Fruit fly (Drosophila melanogaster) whole organism, embryonic: ENCODE measurements around the gene lili.

ENCODE experiments used
- Bdp1 ChIP-seq: fragments of 200-800 bp; sonication (Bioruptor generic); optimal IDR thresholded peaks from 3 replicates; lab custom pipeline; 2016; ENCODE audit warnings: missing biosample characterization, missing genetic modification characterization
- CG10267 ChIP-seq: fragments of 200-800 bp; sonication (Bioruptor generic); optimal IDR thresholded peaks from 2 replicates; lab custom pipeline; 2018; ENCODE audit warnings: missing biosample characterization, mild to moderate bottlenecking, missing genetic modification characterization, moderate library complexity
- CG10431 ChIP-seq: fragments of 200-800 bp; sonication (Bioruptor generic); optimal IDR thresholded peaks from 3 replicates; lab custom pipeline; 2018; ENCODE audit warnings: missing biosample characterization, mild to moderate bottlenecking, missing genetic modification characterization
- CG11723 ChIP-seq: fragments of 200-800 bp; sonication (Bioruptor generic); optimal IDR thresholded peaks from 2 replicates; lab custom pipeline; 2017; ENCODE audit warnings: missing biosample characterization, mild to moderate bottlenecking, missing genetic modification characterization
- CG12104 ChIP-seq: fragments of 200-800 bp; sonication (Bioruptor generic); optimal IDR thresholded peaks from 3 replicates; lab custom pipeline; 2016; ENCODE audit warnings: missing biosample characterization, missing genetic modification characterization
- CG12744 ChIP-seq: fragments of 200-800 bp; sonication (Bioruptor generic); optimal IDR thresholded peaks from 2 replicates; lab custom pipeline; 2016; ENCODE audit warnings: missing biosample characterization, missing genetic modification characterization
- CG15073 ChIP-seq: fragments of 200-800 bp; sonication (Bioruptor generic); optimal IDR thresholded peaks from 2 replicates; lab custom pipeline; 2016; ENCODE audit warnings: missing biosample characterization, missing genetic modification characterization
- CG15696 ChIP-seq: fragments of 200-800 bp; sonication (Bioruptor generic); optimal IDR thresholded peaks from 2 replicates; lab custom pipeline; 2019; ENCODE audit warnings: missing biosample characterization, mild to moderate bottlenecking, missing genetic modification characterization, moderate library complexity
- CG18262 ChIP-seq: fragments of 200-800 bp; optimal IDR thresholded peaks from 3 replicates; lab custom pipeline; 2019; ENCODE audit warnings: missing biosample characterization, mild to moderate bottlenecking, missing genetic modification characterization, moderate library complexity
- CG2202 ChIP-seq: fragments of 200-800 bp; sonication (Bioruptor generic); optimal IDR thresholded peaks from 2 replicates; lab custom pipeline; 2018; ENCODE audit warnings: missing biosample characterization, mild to moderate bottlenecking, missing genetic modification characterization
- CG3847 ChIP-seq: fragments of 200-800 bp; sonication (Bioruptor generic); IDR thresholded peaks from 2 replicates; pipeline ENCODE4 v1.3.6; 2022; ENCODE audit warnings: missing biosample characterization, missing genetic modification characterization
- CG4707 ChIP-seq: fragments of 200-800 bp; sonication (Bioruptor generic); optimal IDR thresholded peaks from 2 replicates; lab custom pipeline; 2018; ENCODE audit warnings: missing biosample characterization, mild to moderate bottlenecking, missing genetic modification characterization, moderate library complexity
- CG8290 ChIP-seq, 3 experiments: fragments of 200-800 bp; sonication (Bioruptor generic); optimal IDR thresholded peaks; 2 replicates each; lab custom pipeline; 2016 to 2019; ENCODE audit warnings: missing biosample characterization in 3 of 3, missing genetic modification characterization in 3 of 3, mild to moderate bottlenecking in 2 of 3, moderate library complexity in 1 of 3
- CG8478 ChIP-seq: fragments of >200 bp; optimal IDR thresholded peaks from 2 replicates; lab custom pipeline; 2018
- CG9437 ChIP-seq: fragments of 200-800 bp; sonication (Bioruptor generic); optimal IDR thresholded peaks from 2 replicates; lab custom pipeline; 2018; ENCODE audit warnings: missing biosample characterization, mild to moderate bottlenecking, missing genetic modification characterization
- CTCF ChIP-seq: fragments of 200-800 bp; sonication (Bioruptor generic); optimal IDR thresholded peaks from 2 replicates; lab custom pipeline; 2017; ENCODE audit warnings: missing biosample characterization, mild to moderate bottlenecking, missing genetic modification characterization, moderate library complexity
- Deaf1 ChIP-seq: fragments of 200-800 bp; optimal IDR thresholded peaks from 3 replicates; lab custom pipeline; 2019; ENCODE audit warnings: missing biosample characterization, mild to moderate bottlenecking, missing genetic modification characterization, moderate library complexity
- E2f2 ChIP-seq: fragments of 200-800 bp; sonication (Bioruptor generic); IDR thresholded peaks from 2 replicates; pipeline ENCODE4 v1.3.6; 2022; ENCODE audit warnings: missing biosample characterization, missing genetic modification characterization
- Hey ChIP-seq: fragments of 200-800 bp; sonication (Bioruptor generic); optimal IDR thresholded peaks from 3 replicates; lab custom pipeline; 2018; ENCODE audit warnings: missing biosample characterization, mild to moderate bottlenecking, missing genetic modification characterization
- Max ChIP-seq: fragments of 200-800 bp; sonication (Bioruptor generic); optimal IDR thresholded peaks from 2 replicates; lab custom pipeline; 2016; ENCODE audit warnings: missing biosample characterization, mild to moderate bottlenecking, missing genetic modification characterization
- Optix ChIP-seq: fragments of 200-800 bp; sonication (Bioruptor generic); IDR thresholded peaks from 3 replicates; pipeline ENCODE4 v1.3.6; 2022; ENCODE audit warnings: missing biosample characterization, missing genetic modification characterization
- Ravus ChIP-seq: fragments of 200-800 bp; sonication (Bioruptor generic); IDR thresholded peaks from 2 replicates; pipeline ENCODE4 v1.3.6; 2022; ENCODE audit warnings: missing biosample characterization, missing genetic modification characterization
- Side ChIP-seq: fragments of 200-800 bp; sonication (Bioruptor generic); optimal IDR thresholded peaks from 2 replicates; lab custom pipeline; 2016; ENCODE audit warnings: missing biosample characterization, missing genetic modification characterization
- Sin3A ChIP-seq: fragments of >200 bp; optimal IDR thresholded peaks from 2 replicates; lab custom pipeline; 2018
- Spps ChIP-seq: fragments of 200-800 bp; sonication (Bioruptor generic); optimal IDR thresholded peaks from 2 replicates; lab custom pipeline; 2018; ENCODE audit warnings: missing biosample characterization, mild to moderate bottlenecking, missing genetic modification characterization
- Tbp ChIP-seq: fragments of >200 bp; optimal IDR thresholded peaks from 2 replicates; lab custom pipeline; 2018; ENCODE audit warnings: missing biosample characterization, missing genetic modification characterization
- caup ChIP-seq: fragments of 200-800 bp; sonication (Bioruptor generic); optimal IDR thresholded peaks from 3 replicates; lab custom pipeline; 2017; ENCODE audit warnings: missing biosample characterization, mild to moderate bottlenecking, missing genetic modification characterization, moderate library complexity; ENCODE audit not compliant: severe bottlenecking
- crc ChIP-seq: fragments of 200-800 bp; sonication (Bioruptor generic); optimal IDR thresholded peaks from 2 replicates; lab custom pipeline; 2016; ENCODE audit warnings: missing biosample characterization, missing genetic modification characterization
- cwo ChIP-seq: fragments of 200-800 bp; sonication (Bioruptor generic); optimal IDR thresholded peaks from 3 replicates; lab custom pipeline; 2017; ENCODE audit warnings: missing biosample characterization, missing genetic modification characterization, mild to moderate bottlenecking, moderate library complexity, missing genetic modification reagents
- dimm ChIP-seq: fragments of 200-800 bp; sonication (Bioruptor generic); IDR thresholded peaks from 2 replicates; pipeline ENCODE4 v1.3.6; 2022; ENCODE audit warnings: missing biosample characterization, missing genetic modification characterization
- esg ChIP-seq: fragments of 200-800 bp; sonication (Bioruptor generic); conservative IDR thresholded peaks from 2 replicates; pipeline ENCODE4 v1.3.6; 2022; ENCODE audit warnings: missing biosample characterization, missing genetic modification characterization
- exex ChIP-seq: fragments of 200-800 bp; sonication (Bioruptor generic); optimal IDR thresholded peaks from 4 replicates; lab custom pipeline; 2018; ENCODE audit warnings: missing biosample characterization, mild to moderate bottlenecking, missing genetic modification characterization, moderate library complexity
- fd102C ChIP-seq: fragments of 200-800 bp; sonication (Bioruptor generic); optimal IDR thresholded peaks from 2 replicates; lab custom pipeline; 2018; ENCODE audit warnings: missing biosample characterization, mild to moderate bottlenecking, missing genetic modification characterization, moderate library complexity
- fu2 ChIP-seq: fragments of 200-800 bp; sonication (Bioruptor generic); optimal IDR thresholded peaks from 2 replicates; lab custom pipeline; 2016; ENCODE audit warnings: missing biosample characterization, missing genetic modification characterization
- gcm ChIP-seq: fragments of 200-800 bp; sonication (Bioruptor generic); optimal IDR thresholded peaks from 2 replicates; lab custom pipeline; 2019; ENCODE audit warnings: missing biosample characterization, mild to moderate bottlenecking, missing genetic modification characterization, moderate library complexity
- gem ChIP-seq: fragments of 200-800 bp; sonication (Bioruptor generic); optimal IDR thresholded peaks from 2 replicates; lab custom pipeline; 2019; ENCODE audit warnings: missing biosample characterization, mild to moderate bottlenecking, missing genetic modification characterization, moderate library complexity
- her ChIP-seq: fragments of 200-800 bp; sonication (Bioruptor generic); optimal IDR thresholded peaks from 2 replicates; lab custom pipeline; 2016; ENCODE audit warnings: missing biosample characterization, missing genetic modification characterization
- kah ChIP-seq: fragments of 200-800 bp; sonication (Bioruptor generic); optimal IDR thresholded peaks from 2 replicates; lab custom pipeline; 2018; ENCODE audit warnings: missing biosample characterization, mild to moderate bottlenecking, missing genetic modification characterization
- knrl ChIP-seq: fragments of 200-800 bp; sonication (Bioruptor generic); IDR thresholded peaks from 3 replicates; pipeline ENCODE4 v1.3.6; 2022; ENCODE audit warnings: missing biosample characterization, missing genetic modification characterization; ENCODE audit not compliant: partially characterized antibody
- maf-S ChIP-seq: fragments of 200-800 bp; sonication (Bioruptor generic); optimal IDR thresholded peaks from 2 replicates; lab custom pipeline; 2016; ENCODE audit warnings: missing biosample characterization, missing genetic modification characterization
- nmo ChIP-seq: fragments of 200-800 bp; sonication (Bioruptor generic); optimal IDR thresholded peaks from 2 replicates; lab custom pipeline; 2018; ENCODE audit warnings: missing biosample characterization, mild to moderate bottlenecking, missing genetic modification characterization, moderate library complexity
- nom ChIP-seq: fragments of 200-800 bp; sonication (Bioruptor generic); optimal IDR thresholded peaks from 2 replicates; lab custom pipeline; 2017; ENCODE audit warnings: missing biosample characterization, missing genetic modification characterization, mild to moderate bottlenecking, moderate library complexity, missing genetic modification reagents
- repo ChIP-seq: fragments of 200-800 bp; sonication (Bioruptor generic); optimal IDR thresholded peaks from 2 replicates; lab custom pipeline; 2016; ENCODE audit warnings: missing biosample characterization, missing genetic modification characterization
- seq ChIP-seq: fragments of 200-800 bp; sonication (Bioruptor generic); IDR thresholded peaks from 2 replicates; pipeline ENCODE4 v1.3.6; 2022; ENCODE audit warnings: missing biosample characterization, missing genetic modification characterization
- so ChIP-seq: fragments of 200-800 bp; sonication (Bioruptor generic); IDR thresholded peaks from 3 replicates; pipeline ENCODE4 v1.3.6; 2022; ENCODE audit warnings: missing biosample characterization, missing genetic modification characterization
- sob ChIP-seq: fragments of 200-800 bp; sonication (Bioruptor generic); IDR thresholded peaks from 2 replicates; pipeline ENCODE4 v1.3.6; 2022; ENCODE audit warnings: missing biosample characterization, missing genetic modification characterization
- sqz ChIP-seq: fragments of 200-800 bp; sonication (Bioruptor generic); optimal IDR thresholded peaks from 3 replicates; lab custom pipeline; 2018; ENCODE audit warnings: missing biosample characterization, mild to moderate bottlenecking, missing genetic modification characterization
- ssp ChIP-seq: fragments of 200-800 bp; sonication (Bioruptor generic); IDR thresholded peaks from 2 replicates; pipeline ENCODE4 v1.3.6; 2022; ENCODE audit warnings: missing biosample characterization, missing genetic modification characterization
- tin ChIP-seq: fragments of 200-800 bp; sonication (Bioruptor generic); optimal IDR thresholded peaks from 3 replicates; lab custom pipeline; 2016; ENCODE audit warnings: missing biosample characterization, missing genetic modification characterization
- wor ChIP-seq: fragments of 200-800 bp; sonication (Bioruptor generic); IDR thresholded peaks from 2 replicates; pipeline ENCODE4 v1.3.6; 2022; ENCODE audit warnings: missing biosample characterization, missing genetic modification characterization

Gene lili

DNA sequence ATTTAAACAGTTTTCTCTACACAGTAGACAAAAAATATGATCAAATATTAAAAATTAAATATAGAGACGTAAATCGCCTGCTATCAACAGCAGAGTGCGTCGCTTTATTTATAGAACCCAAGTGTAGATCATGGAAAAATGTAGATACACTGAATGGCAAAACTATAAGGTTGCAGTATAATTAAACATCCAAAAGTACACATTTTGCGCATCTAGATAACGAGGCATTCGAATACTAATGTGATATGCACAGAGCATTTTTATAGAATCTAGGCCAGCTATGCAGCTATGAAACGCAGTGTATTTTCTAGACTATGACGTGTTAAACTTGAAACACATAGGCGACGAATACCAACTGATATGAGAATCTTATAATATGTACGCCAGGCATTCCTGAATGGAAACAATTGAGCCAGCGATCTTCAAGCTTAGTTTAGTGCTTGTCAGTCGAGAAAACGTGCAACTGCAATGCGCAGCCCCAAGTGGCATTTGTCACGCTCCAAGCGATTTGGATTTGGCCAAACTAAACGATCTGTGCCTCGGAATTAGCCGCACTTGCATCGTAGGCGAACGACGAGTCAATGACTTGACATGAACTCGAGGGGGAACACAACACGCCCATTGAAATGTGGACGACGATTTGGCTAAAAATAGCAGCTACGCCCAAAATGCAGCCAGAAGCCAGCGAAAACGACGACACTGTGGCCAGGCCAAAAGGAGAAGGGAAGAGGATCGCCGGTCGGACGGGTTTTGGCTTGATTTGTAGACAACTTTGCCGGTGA lies 2.8 kb downstream of the lili start (continued):
- TF ChIP-seq tin (GFP tag; lab: Kevin White, UChicago) (peak; percentile 75), CG9437 (peak; percentile 76), fu2 (GFP tag; lab: Kevin White, UChicago) (peak; percentile 84), Bdp1 (GFP tag; lab: Kevin White, UChicago) (peak; percentile 70), sqz (peak; percentile 43), Side (GFP tag; lab: Kevin White, UChicago) (peak; percentile 78), CG15696 (tag; lab: Kevin White, UChicago) (peak; percentile 30), sob (GFP tag; lab: Robert Waterston, UW) (peak; percentile 95), gem (tag; lab: Kevin White, UChicago) (peak; percentile 91), CG4707 (GFP tag; lab: Kevin White, UChicago) (peak; percentile 69), CG2202 (peak; percentile 54), nmo (GFP tag; lab: Kevin White, UChicago) (peak; percentile 88), CG8290 (GFP tag; optimal IDR thresholded peaks at IDR 0.05; lab: Kevin White, UChicago) (peak; percentile 8), CG8290 (tag; optimal IDR thresholded peaks at IDR 0.05; lab: Kevin White, UChicago) (peak in 1 of 2 experiments; percentile 98), wor (peak; percentile 74), crc (GFP tag; lab: Kevin White, UChicago) (peak; percentile 62), CG8478 (no peak), maf-S (GFP tag; lab: Kevin White, UChicago) (peak; percentile 80), esg (GFP tag; lab: Robert Waterston, UW) (peak; percentile 88), ssp (GFP tag; lab: Robert Waterston, UW) (peak; percentile 70), caup (GFP tag; lab: Kevin White, UChicago) (peak; percentile 90), Max (GFP tag; lab: Kevin White, UChicago) (peak; percentile 73), cwo (peak; percentile 85), exex (tag; lab: Kevin White, UChicago) (peak; percentile 62), CTCF (GFP tag; lab: Kevin White, UChicago) (peak; percentile 42), Ravus (peak; percentile 65), so (GFP tag; lab: Robert Waterston, UW) (peak; percentile 88), gcm (GFP tag; lab: Kevin White, UChicago) (peak; percentile 82), Hey (tag; lab: Kevin White, UChicago) (peak; percentile 59), Sin3A (lab: Kevin White, UChicago) (no peak), seq (GFP tag; lab: Robert Waterston, UW) (peak; percentile 92), Spps (tag; lab: Kevin White, UChicago) (peak; percentile 47), Optix (peak; percentile 89), kah (GFP tag; lab: Kevin White, UChicago) (peak; percentile 70), CG15073 (peak; percentile 17), her (peak; percentile 79), CG12744 (GFP tag; lab: Kevin White, UChicago) (peak; percentile 82), Tbp (GFP tag; lab: Kevin White, UChicago) (no peak), CG12104 (GFP tag; lab: Kevin White, UChicago) (peak; percentile 76), nom (GFP tag; lab: Kevin White, UChicago) (peak; percentile 19), CG10431 (GFP tag; lab: Kevin White, UChicago) (peak; percentile 54), fd102C (GFP tag; lab: Kevin White, UChicago) (no peak), dimm (peak; percentile 67), CG3847 (GFP tag; lab: Robert Waterston, UW) (peak; percentile 87), E2f2 (peak; percentile 66), Deaf1 (tag; lab: Kevin White, UChicago) (no peak), knrl (no peak), CG18262 (peak; percentile 81), CG11723 (GFP tag; lab: Kevin White, UChicago) (peak; percentile 81), repo (GFP tag; lab: Kevin White, UChicago) (peak; percentile 78), CG10267 (tag; lab: Kevin White, UChicago) (peak; percentile 63)
